Fruit fly (Drosophila melanogaster) whole organism, embryonic: ENCODE results near the gene Ldsdh1.
A peak's percentile ranks its signal among the peaks of the same experiment; 100 is the strongest.

Source experiments
- B-H1 ChIP-seq: fragments of 200-800 bp; sonication (Bioruptor generic); IDR thresholded peaks from 3 replicates; pipeline ENCODE4 v1.3.6; 2022; ENCODE audit warnings: missing biosample characterization, missing genetic modification characterization
- BEAF-32 ChIP-seq: fragments of 200-800 bp; sonication (Bioruptor generic); optimal IDR thresholded peaks from 3 replicates; lab custom pipeline; 2017; ENCODE audit warnings: missing biosample characterization, missing genetic modification characterization, mild to moderate bottlenecking, moderate library complexity, missing genetic modification reagents
- CG10267 ChIP-seq: fragments of 200-800 bp; sonication (Bioruptor generic); optimal IDR thresholded peaks from 2 replicates; lab custom pipeline; 2018; ENCODE audit warnings: missing biosample characterization, mild to moderate bottlenecking, missing genetic modification characterization, moderate library complexity
- CG10654 ChIP-seq: fragments of 200-800 bp; sonication (Bioruptor generic); optimal IDR thresholded peaks from 2 replicates; lab custom pipeline; 2016; ENCODE audit warnings: missing biosample characterization, missing genetic modification characterization
- CG10979 ChIP-seq: fragments of 200-800 bp; sonication (Bioruptor generic); optimal IDR thresholded peaks from 2 replicates; lab custom pipeline; 2018; ENCODE audit warnings: missing biosample characterization, mild to moderate bottlenecking, missing genetic modification characterization, moderate library complexity
- CG12071 ChIP-seq: fragments of 200-800 bp; sonication (Bioruptor generic); optimal IDR thresholded peaks from 3 replicates; lab custom pipeline; 2018; ENCODE audit warnings: missing biosample characterization, mild to moderate bottlenecking, missing genetic modification characterization
- CG15514 ChIP-seq: fragments of 200-800 bp; sonication (Bioruptor generic); optimal IDR thresholded peaks from 3 replicates; lab custom pipeline; 2017; ENCODE audit warnings: missing biosample characterization, missing genetic modification characterization, mild to moderate bottlenecking, moderate library complexity, missing genetic modification reagents
- CG18262 ChIP-seq: fragments of 200-800 bp; optimal IDR thresholded peaks from 3 replicates; lab custom pipeline; 2019; ENCODE audit warnings: missing biosample characterization, mild to moderate bottlenecking, missing genetic modification characterization, moderate library complexity
- CG18599 ChIP-seq: fragments of 200-800 bp; sonication (Bioruptor generic); optimal IDR thresholded peaks from 3 replicates; lab custom pipeline; 2017; ENCODE audit warnings: missing biosample characterization, missing genetic modification characterization, mild to moderate bottlenecking, moderate library complexity, missing genetic modification reagents
- CG18764 ChIP-seq: fragments of 200-800 bp; sonication (Bioruptor generic); optimal IDR thresholded peaks from 3 replicates; lab custom pipeline; 2016; ENCODE audit warnings: missing biosample characterization, missing genetic modification characterization
- CG2116 ChIP-seq: fragments of 200-800 bp; sonication (Bioruptor generic); optimal IDR thresholded peaks from 3 replicates; lab custom pipeline; 2018; ENCODE audit warnings: missing biosample characterization, mild to moderate bottlenecking, missing genetic modification characterization
- CG2199 ChIP-seq: fragments of 200-800 bp; sonication (Bioruptor generic); IDR thresholded peaks from 3 replicates; pipeline ENCODE4 v1.3.6; 2022; ENCODE audit warnings: missing biosample characterization, missing genetic modification characterization
- CG2202 ChIP-seq: fragments of 200-800 bp; sonication (Bioruptor generic); optimal IDR thresholded peaks from 2 replicates; lab custom pipeline; 2018; ENCODE audit warnings: missing biosample characterization, mild to moderate bottlenecking, missing genetic modification characterization
- CG42726 ChIP-seq: fragments of 200-800 bp; sonication (Bioruptor generic); IDR thresholded peaks from 2 replicates; pipeline ENCODE4 v1.3.6; 2022; ENCODE audit warnings: missing biosample characterization, missing genetic modification characterization; ENCODE audit not compliant: partially characterized antibody
- CG6765 ChIP-seq: fragments of 200-800 bp; sonication (Bioruptor generic); optimal IDR thresholded peaks from 3 replicates; lab custom pipeline; 2017; ENCODE audit warnings: missing biosample characterization, mild to moderate bottlenecking, missing genetic modification characterization
- CG7839 ChIP-seq: fragments of 200-800 bp; sonication (Bioruptor generic); optimal IDR thresholded peaks from 3 replicates; lab custom pipeline; 2018; ENCODE audit warnings: missing biosample characterization, mild to moderate bottlenecking, missing genetic modification characterization, moderate library complexity
- CG8478 ChIP-seq: fragments of >200 bp; optimal IDR thresholded peaks from 2 replicates; lab custom pipeline; 2018
- CG8924 ChIP-seq: fragments of 200-800 bp; optimal IDR thresholded peaks from 3 replicates; lab custom pipeline; 2019; ENCODE audit warnings: missing biosample characterization, mild to moderate bottlenecking, missing genetic modification characterization, moderate library complexity
- CG9797 ChIP-seq: fragments of 200-800 bp; sonication (Bioruptor generic); optimal IDR thresholded peaks from 3 replicates; lab custom pipeline; 2018; ENCODE audit warnings: missing biosample characterization, mild to moderate bottlenecking, missing genetic modification characterization
- Dip3 ChIP-seq: fragments of 200-800 bp; sonication (Bioruptor generic); optimal IDR thresholded peaks from 3 replicates; lab custom pipeline; 2016; ENCODE audit warnings: missing biosample characterization, missing genetic modification characterization
- GATAe ChIP-seq: fragments of 200-800 bp; sonication (Bioruptor generic); conservative IDR thresholded peaks from 2 replicates; pipeline ENCODE4 v1.3.6; 2022; ENCODE audit warnings: missing biosample characterization, missing genetic modification characterization
- HLHmδ ChIP-seq: fragments of 200-800 bp; sonication (Bioruptor generic); optimal IDR thresholded peaks from 2 replicates; lab custom pipeline; 2018; ENCODE audit warnings: missing biosample characterization, mild to moderate bottlenecking, missing genetic modification characterization, moderate library complexity
- Hey ChIP-seq: fragments of 200-800 bp; sonication (Bioruptor generic); optimal IDR thresholded peaks from 3 replicates; lab custom pipeline; 2018; ENCODE audit warnings: missing biosample characterization, mild to moderate bottlenecking, missing genetic modification characterization
- Hr39 ChIP-seq: fragments of >200 bp; optimal IDR thresholded peaks from 2 replicates; lab custom pipeline; 2017
- MTF-1 ChIP-seq: fragments of 200-800 bp; sonication (Bioruptor generic); optimal IDR thresholded peaks from 2 replicates; lab custom pipeline; 2018; ENCODE audit warnings: missing biosample characterization, mild to moderate bottlenecking, missing genetic modification characterization, borderline replicate concordance
- NK7.1 ChIP-seq: fragments of 200-800 bp; sonication (Bioruptor generic); optimal IDR thresholded peaks from 3 replicates; lab custom pipeline; 2016; ENCODE audit warnings: missing biosample characterization, missing genetic modification characterization
- Neu2 ChIP-seq: fragments of 200-800 bp; sonication (Bioruptor generic); optimal IDR thresholded peaks from 3 replicates; lab custom pipeline; 2016; ENCODE audit warnings: missing biosample characterization, missing genetic modification characterization, borderline replicate concordance
- Nf-YB ChIP-seq: fragments of 200-800 bp; sonication (Bioruptor generic); optimal IDR thresholded peaks from 3 replicates; lab custom pipeline; 2019; ENCODE audit warnings: missing biosample characterization, mild to moderate bottlenecking, missing genetic modification characterization, moderate library complexity
- Rfx ChIP-seq: fragments of 200-800 bp; sonication (Bioruptor generic); IDR thresholded peaks from 2 replicates; pipeline ENCODE4 v1.3.6; 2022; ENCODE audit warnings: missing biosample characterization, missing genetic modification characterization
- ab ChIP-seq: fragments of 200-800 bp; sonication (Bioruptor generic); optimal IDR thresholded peaks from 2 replicates; lab custom pipeline; 2016; ENCODE audit warnings: missing biosample characterization, missing genetic modification characterization
- fd102C ChIP-seq: fragments of 200-800 bp; sonication (Bioruptor generic); optimal IDR thresholded peaks from 2 replicates; lab custom pipeline; 2018; ENCODE audit warnings: missing biosample characterization, mild to moderate bottlenecking, missing genetic modification characterization, moderate library complexity
- fd96Cb ChIP-seq: fragments of 200-800 bp; sonication (Bioruptor generic); optimal IDR thresholded peaks from 2 replicates; lab custom pipeline; 2018; ENCODE audit warnings: missing biosample characterization, mild to moderate bottlenecking, missing genetic modification characterization, moderate library complexity
- grau ChIP-seq: fragments of 200-800 bp; optimal IDR thresholded peaks from 3 replicates; lab custom pipeline; 2019; ENCODE audit warnings: missing biosample characterization, mild to moderate bottlenecking, missing genetic modification characterization, moderate library complexity
- hb ChIP-seq: fragments of 200-800 bp; sonication (Bioruptor generic); IDR thresholded peaks from 3 replicates; pipeline ENCODE4 v1.3.6; 2022; ENCODE audit warnings: missing biosample characterization, missing genetic modification characterization; ENCODE audit not compliant: partially characterized antibody
- hth ChIP-seq: fragments of >200 bp; optimal IDR thresholded peaks from 2 replicates; lab custom pipeline; 2017; ENCODE audit warnings: inconsistent platforms
- jumu ChIP-seq: fragments of 200-800 bp; sonication (Bioruptor generic); optimal IDR thresholded peaks from 3 replicates; lab custom pipeline; 2016; ENCODE audit warnings: missing biosample characterization, missing genetic modification characterization
- kah ChIP-seq: fragments of 200-800 bp; sonication (Bioruptor generic); optimal IDR thresholded peaks from 2 replicates; lab custom pipeline; 2018; ENCODE audit warnings: missing biosample characterization, mild to moderate bottlenecking, missing genetic modification characterization
- lola ChIP-seq, 3 experiments: fragments of >200 bp in 2 of 3; fragments of 200-800 bp in 1 of 3; sonication (Bioruptor generic) in 1 of 3; optimal IDR thresholded peaks; 2 replicates each; lab custom pipeline; 2017 to 2019; ENCODE audit warnings: missing biosample characterization in 3 of 3, missing genetic modification characterization in 3 of 3, mild to moderate bottlenecking in 1 of 3, moderate library complexity in 1 of 3
- nerfin-2 ChIP-seq: fragments of 200-800 bp; sonication (Bioruptor generic); IDR thresholded peaks from 2 replicates; pipeline ENCODE4 v1.3.6; 2022; ENCODE audit warnings: missing biosample characterization, missing genetic modification characterization; ENCODE audit not compliant: partially characterized antibody
- pan ChIP-seq, 4 experiments: fragments of >200 bp in 3 of 4; fragments of 200-800 bp in 1 of 4; sonication (Bioruptor generic) in 1 of 4; optimal IDR thresholded peaks in 3 of 4; IDR thresholded peaks in 1 of 4; 2 replicates each; pipeline versions ENCODE4 v1.3.6 to Lab custom; 2017 to 2022; ENCODE audit warnings: missing biosample characterization in 2 of 4, missing genetic modification characterization in 2 of 4, mixed read lengths in 1 of 4
- pb ChIP-seq: fragments of 200-800 bp; sonication (Bioruptor generic); optimal IDR thresholded peaks from 3 replicates; lab custom pipeline; 2016; ENCODE audit warnings: missing biosample characterization, missing genetic modification characterization
- peb ChIP-seq: fragments of 200-800 bp; sonication (Bioruptor generic); IDR thresholded peaks from 2 replicates; pipeline ENCODE4 v1.3.6; 2022; ENCODE audit warnings: missing biosample characterization, missing genetic modification characterization
- salm ChIP-seq: fragments of 200-800 bp; sonication (Bioruptor generic); optimal IDR thresholded peaks from 2 replicates; lab custom pipeline; 2018; ENCODE audit warnings: missing biosample characterization, mild to moderate bottlenecking, missing genetic modification characterization
- sc ChIP-seq, 3 experiments: fragments of >200 bp in 2 of 3; fragments of 200-800 bp in 1 of 3; sonication (Bioruptor generic) in 1 of 3; optimal IDR thresholded peaks; 2 replicates in 2 of 3; 3 replicates in 1 of 3; lab custom pipeline; 2017; ENCODE audit warnings: mild to moderate bottlenecking in 1 of 3, missing biosample characterization in 1 of 3, missing genetic modification characterization in 1 of 3, missing genetic modification reagents in 1 of 3
- scrt ChIP-seq: fragments of 200-800 bp; sonication (Bioruptor generic); optimal IDR thresholded peaks from 2 replicates; lab custom pipeline; 2018; ENCODE audit warnings: missing biosample characterization, mild to moderate bottlenecking, missing genetic modification characterization, moderate library complexity
- sd ChIP-seq: fragments of 200-800 bp; sonication (Bioruptor generic); optimal IDR thresholded peaks from 3 replicates; lab custom pipeline; 2018; ENCODE audit warnings: missing biosample characterization, mild to moderate bottlenecking, missing genetic modification characterization, moderate library complexity
- sim ChIP-seq: fragments of 200-800 bp; sonication (Bioruptor generic); IDR thresholded peaks from 2 replicates; pipeline ENCODE4 v1.3.6; 2022; ENCODE audit warnings: missing biosample characterization, missing genetic modification characterization
- sna ChIP-seq: fragments of 200-800 bp; sonication (Bioruptor generic); IDR thresholded peaks from 2 replicates; pipeline ENCODE4 v1.3.6; 2022; ENCODE audit warnings: missing biosample characterization, missing genetic modification characterization; ENCODE audit not compliant: partially characterized antibody
- sr ChIP-seq: fragments of 200-800 bp; sonication (Bioruptor generic); IDR thresholded peaks from 3 replicates; pipeline ENCODE4 v1.3.6; 2022; ENCODE audit warnings: missing biosample characterization, missing genetic modification characterization

The Ldsdh1 gene

DNA sequence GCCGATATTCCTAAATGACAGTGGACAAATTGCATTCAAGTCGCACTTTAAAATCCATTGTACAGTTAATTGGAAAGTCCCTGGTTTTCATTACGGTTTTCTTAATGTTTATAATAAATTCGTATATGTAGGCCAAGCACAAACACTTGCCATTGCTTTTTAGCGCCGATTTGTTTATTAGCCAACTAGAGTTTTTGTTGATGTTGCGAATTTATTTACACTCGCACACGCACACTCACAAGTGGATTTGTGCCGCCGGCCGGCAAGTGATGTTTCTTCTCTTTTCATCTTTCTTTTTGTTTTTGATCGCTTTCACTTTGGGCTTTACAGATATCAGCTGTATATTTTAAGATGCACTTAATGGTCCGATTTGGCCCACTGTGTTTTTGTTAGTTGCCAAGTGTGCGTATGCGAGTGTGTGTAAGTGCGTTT is 24.1 kb downstream of the Ldsdh1 start (continued):
- TF ChIP-seq sim (GFP tag; lab: Robert Waterston, UW) (no peak), CG18764 (GFP tag; lab: Kevin White, UChicago) (peak; percentile 14), Nf-YB (GFP tag; lab: Kevin White, UChicago) (peak; percentile 48), salm (tag; lab: Kevin White, UChicago) (peak; percentile 49), CG18262 (tag; lab: Kevin White, UChicago) (peak; percentile 84), Rfx (GFP tag; lab: Robert Waterston, UW) (peak; percentile 77), CG10654 (peak; percentile 33), fd96Cb (peak; percentile 77), scrt (GFP tag; lab: Kevin White, UChicago) (peak; percentile 63), Neu2 (GFP tag; lab: Kevin White, UChicago) (no peak), ab (GFP tag; lab: Kevin White, UChicago) (peak; percentile 63), HLHmδ (no peak), sc (optimal IDR thresholded peaks at IDR 0.05; lab: Kevin White, UChicago) (no peak), sc (GFP tag; optimal IDR thresholded peaks at IDR 0.05; lab: Kevin White, UChicago) (peak; percentile 46), CG10267 (tag; lab: Kevin White, UChicago) (peak; percentile 52), pb (peak; percentile 76), CG2116 (GFP tag; lab: Kevin White, UChicago) (peak; percentile 34), lola (GFP tag; optimal IDR thresholded peaks at IDR 0.05; lab: Kevin White, UChicago) (peak in 1 of 3 experiments; percentile 76), CG15514 (no peak), CG2199 (GFP tag; lab: Robert Waterston, UW) (no peak), peb (GFP tag; lab: Robert Waterston, UW) (no peak), CG9797 (GFP tag; lab: Kevin White, UChicago) (no peak), hth (lab: Kevin White, UChicago) (no peak), hb (GFP tag; lab: Robert Waterston, UW) (no peak), B-H1 (GFP tag; lab: Robert Waterston, UW) (0 out of 3 replicates have a peak, but pooled peaks have one; percentile 31), CG8478 (no peak), NK7.1 (GFP tag; lab: Kevin White, UChicago) (peak; percentile 67), grau (tag; lab: Kevin White, UChicago) (peak; percentile 83), sd (no peak), kah (peak; percentile 7), nerfin-2 (GFP tag; lab: Robert Waterston, UW) (no peak), BEAF-32 (GFP tag; lab: Kevin White, UChicago) (no peak), Hr39 (lab: Kevin White, UChicago) (no peak), MTF-1 (peak; percentile 33), CG10979 (peak; percentile 74), fd102C (GFP tag; lab: Kevin White, UChicago) (no peak), CG8924 (tag; lab: Kevin White, UChicago) (peak; percentile 65), CG7839 (tag; lab: Kevin White, UChicago) (peak; percentile 85), sna (GFP tag; lab: Robert Waterston, UW) (no peak), jumu (GFP tag; lab: Kevin White, UChicago) (peak; percentile 82), CG42726 (GFP tag; lab: Robert Waterston, UW) (no peak), pan (optimal IDR thresholded peaks at IDR 0.05; lab: Kevin White, UChicago) (no peak), pan (GFP tag; optimal IDR thresholded peaks at IDR 0.05 in 1 of 2, IDR thresholded peaks at IDR 0.05 in 1 of 2) (peak in 1 of 2 experiments; percentile 46), sr (GFP tag; lab: Robert Waterston, UW) (no peak), CG6765 (GFP tag; lab: Kevin White, UChicago) (peak; percentile 25), Dip3 (GFP tag; lab: Kevin White, UChicago) (peak; percentile 67), CG12071 (no peak), CG2202 (tag; lab: Kevin White, UChicago) (no peak), CG18599 (GFP tag; lab: Kevin White, UChicago) (peak; percentile 72), Hey (tag; lab: Kevin White, UChicago) (no peak), GATAe (no peak)
